Worm (Caenorhabditis elegans) whole organism, young adult: ENCODE data around the gene srh-123.

ENCODE experiments used
- B0261.1 ChIP-seq: sonication (generic microtip); optimal IDR thresholded peaks from 2 replicates; lab custom pipeline; 2016; ENCODE audit warnings: mild to moderate bottlenecking, missing genetic modification characterization, moderate library complexity, missing compliant biosample characterization
- aptf-3 ChIP-seq: fragments of 200-800 bp; sonication (Bioruptor generic); IDR thresholded peaks from 2 replicates; pipeline ENCODE4 v1.3.6; 2022; ENCODE audit warnings: missing genetic modification characterization, missing compliant biosample characterization
- nfya-1 ChIP-seq: sonication (generic microtip); optimal IDR thresholded peaks from 2 replicates; lab custom pipeline; 2017; ENCODE audit warnings: antibody characterized with exemption, missing compliant biosample characterization, missing genetic modification characterization, borderline replicate concordance; ENCODE audit not compliant: insufficient read depth

DNA sequence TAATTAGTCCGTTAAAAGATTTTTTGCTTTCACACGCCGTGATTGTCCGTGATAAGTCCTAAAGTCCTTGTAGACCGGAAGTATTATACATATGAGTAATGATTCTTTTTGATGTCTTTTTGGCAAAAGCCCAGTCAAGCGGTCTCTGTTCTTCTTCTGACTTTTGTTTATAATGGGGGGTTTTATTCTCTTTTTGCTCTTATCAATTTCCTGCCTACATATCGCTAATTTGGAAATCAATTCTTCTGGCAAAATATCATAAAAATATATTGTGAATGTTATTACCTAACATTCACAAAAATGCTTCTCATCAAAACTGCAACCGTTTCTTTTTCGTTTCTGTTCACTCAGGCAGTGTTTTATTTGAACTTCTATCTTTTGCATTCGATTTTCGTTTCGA lies 2.7 kb downstream of the srh-123 start, which contains the start of gene srbc-61:
- no peak for TF ChIP-seq B0261.1 (tag; lab: Kevin White, UChicago)
- no peak for TF ChIP-seq aptf-3 (GFP tag; lab: Robert Waterston, UW)
- no peak for TF ChIP-seq nfya-1 (tag; lab: Kevin White, UChicago)
